Worm (Caenorhabditis elegans): Measurements from ENCODE around the gene idpp-3.

The idpp-3 gene

ce11 chrX:14976840-14977534 is 15.6 kb upstream of the idpp-3 start:
- TF ChIP-seq ceh-16 (tag; optimal IDR thresholded peaks at IDR 0.05) (no peak), ztf-4 (tag; optimal IDR thresholded peaks at IDR 0.05) (no peak)

- TF ChIP-seq ama-1 (optimal IDR thresholded peaks at IDR 0.05) (no peak), lin-39 (tag; optimal IDR thresholded peaks at IDR 0.05) (no peak), unc-62 (GFP tag; optimal IDR thresholded peaks at IDR 0.05) (no peak), lin-11 (tag; optimal IDR thresholded peaks at IDR 0.05) (peak; percentile 8), nhr-237 (tag; optimal IDR thresholded peaks at IDR 0.05) (no peak), ztf-11 (tag; optimal IDR thresholded peaks at IDR 0.05) (no peak), elt-3 (tag; optimal IDR thresholded peaks at IDR 0.05) (no peak), ceh-82 (tag; optimal IDR thresholded peaks at IDR 0.05) (no peak), alr-1 (tag; optimal IDR thresholded peaks at IDR 0.05) (no peak), unc-55 (GFP tag; optimal IDR thresholded peaks at IDR 0.05) (peak; percentile 81), F13H6.1 (tag; optimal IDR thresholded peaks at IDR 0.05) (peak; percentile 34), blmp-1 (tag; optimal IDR thresholded peaks at IDR 0.05; ENCODE audit: insufficient read depth) (no peak), aly-2 (tag; optimal IDR thresholded peaks at IDR 0.05) (no peak), mdl-1 (tag; optimal IDR thresholded peaks at IDR 0.05) (peak in 1 of 2 experiments; percentile 46), sma-3 (GFP tag; optimal IDR thresholded peaks at IDR 0.05) (peak; percentile 63), egl-27 (tag; optimal IDR thresholded peaks at IDR 0.05) (peak; percentile 38), ceh-16 (tag; optimal IDR thresholded peaks at IDR 0.05) (no peak), nhr-11 (tag; optimal IDR thresholded peaks at IDR 0.05) (no peak), peb-1 (tag; optimal IDR thresholded peaks at IDR 0.05) (no peak), ztf-1 (GFP tag; conservative IDR thresholded peaks at IDR 0.05) (no peak), lin-13 (GFP tag; optimal IDR thresholded peaks at IDR 0.05) (peak; percentile 37), unc-39 (tag; optimal IDR thresholded peaks at IDR 0.05) (no peak), nhr-21 (tag; optimal IDR thresholded peaks at IDR 0.05) (peak; percentile 28), R02D3.7 (tag; optimal IDR thresholded peaks at IDR 0.05) (no peak), zag-1 (tag; optimal IDR thresholded peaks at IDR 0.05) (peak; percentile 7), crh-2 (tag; optimal IDR thresholded peaks at IDR 0.05) (peak; percentile 77), lsy-2 (tag; optimal IDR thresholded peaks at IDR 0.05) (peak in 1 of 2 experiments; percentile 55), nhr-23 (tag; optimal IDR thresholded peaks at IDR 0.05) (no peak), nhr-77 (tag; optimal IDR thresholded peaks at IDR 0.05) (no peak), Y55F3AM.14 (GFP tag; optimal IDR thresholded peaks at IDR 0.05) (peak; percentile 41), sma-9 (GFP tag; optimal IDR thresholded peaks at IDR 0.05) (peak; percentile 60), sma-9 (tag; optimal IDR thresholded peaks at IDR 0.05) (no peak), fos-1 (tag; optimal IDR thresholded peaks at IDR 0.05) (peak; percentile 99), skn-1 (tag; optimal IDR thresholded peaks at IDR 0.05) (no peak), elt-1 (tag; optimal IDR thresholded peaks at IDR 0.05) (no peak), C34F6.9 (tag; optimal IDR thresholded peaks at IDR 0.05) (peak; percentile 73), nhr-10 (tag; optimal IDR thresholded peaks at IDR 0.05) (no peak), gmeb-1 (tag; optimal IDR thresholded peaks at IDR 0.05) (no peak), nhr-129 (tag; optimal IDR thresholded peaks at IDR 0.05) (peak; percentile 90), ztf-4 (tag; optimal IDR thresholded peaks at IDR 0.05) (no peak), nhr-12 (tag; optimal IDR thresholded peaks at IDR 0.05) (no peak), nhr-25 (tag; optimal IDR thresholded peaks at IDR 0.05) (peak; percentile 68), ZK546.5 (tag; optimal IDR thresholded peaks at IDR 0.05) (no peak), mab-5 (tag; optimal IDR thresholded peaks at IDR 0.05) (no peak), snpc-4 (tag; optimal IDR thresholded peaks at IDR 0.05) (no peak), mbf-1 (tag; optimal IDR thresholded peaks at IDR 0.05) (no peak), dmd-4 (tag; optimal IDR thresholded peaks at IDR 0.05) (no peak), sem-4 (tag; optimal IDR thresholded peaks at IDR 0.05) (peak; percentile 24), nhr-6 (tag; optimal IDR thresholded peaks at IDR 0.05) (peak; percentile 50)
These were observed 14.2 kb upstream of the idpp-3 start, which contains the start of gene F20D1.3 for ce11 chrX:14975467-14976167. Gene F20D1.3 (plus strand): TSS chrX:14976117.
